Fruit fly (Drosophila melanogaster) whole organism, wandering third instar larva: ENCODE measurements around the gene CG17192.

ENCODE experiments used
- Abd-B ChIP-seq: fragments of >200 bp; optimal IDR thresholded peaks from 2 replicates; lab custom pipeline; 2017; ENCODE audit warnings: missing biosample characterization, missing genetic modification characterization
- CG9705 ChIP-seq: fragments of 200-800 bp; sonication (Bioruptor generic); optimal IDR thresholded peaks from 2 replicates; lab custom pipeline; 2018; ENCODE audit warnings: missing biosample characterization, mild to moderate bottlenecking, missing genetic modification characterization
- Dfd ChIP-seq: fragments of >200 bp; optimal IDR thresholded peaks from 2 replicates; lab custom pipeline; 2017; ENCODE audit warnings: missing biosample characterization, missing genetic modification characterization
- Dif ChIP-seq: fragments of 200-275, 200-300 bp; sonication (Bioruptor generic); optimal IDR thresholded peaks from 2 replicates; lab custom pipeline; 2018; ENCODE audit warnings: missing biosample characterization, missing genetic modification characterization; ENCODE audit not compliant: partially characterized antibody
- GATAd ChIP-seq: sonication (Bioruptor generic); optimal IDR thresholded peaks from 2 replicates; lab custom pipeline; 2016; ENCODE audit warnings: missing biosample characterization, missing genetic modification characterization
- HLH106 ChIP-seq: fragments of 200-800 bp; optimal IDR thresholded peaks from 3 replicates; lab custom pipeline; 2019; ENCODE audit warnings: missing biosample characterization, mild to moderate bottlenecking, missing genetic modification characterization, moderate library complexity
- Hnf4 ChIP-seq: fragments of 200-800 bp; sonication (Bioruptor generic); optimal IDR thresholded peaks from 2 replicates; lab custom pipeline; 2016; ENCODE audit warnings: missing biosample characterization, mild to moderate bottlenecking, missing genetic modification characterization
- Hr78 ChIP-seq: fragments of >200 bp; optimal IDR thresholded peaks from 2 replicates; lab custom pipeline; 2017; ENCODE audit warnings: missing biosample characterization, missing genetic modification characterization
- Jra ChIP-seq: sonication (Bioruptor generic); optimal IDR thresholded peaks from 2 replicates; lab custom pipeline; 2016; ENCODE audit warnings: missing biosample characterization, missing genetic modification characterization
- Mio ChIP-seq: sonication (Bioruptor generic); optimal IDR thresholded peaks from 2 replicates; lab custom pipeline; 2016; ENCODE audit warnings: missing biosample characterization, missing genetic modification characterization
- Myc ChIP-seq: fragments of >200 bp; optimal IDR thresholded peaks from 2 replicates; lab custom pipeline; 2017
- N ChIP-seq: fragments of >200 bp; optimal IDR thresholded peaks from 2 replicates; lab custom pipeline; 2018; ENCODE audit warnings: missing biosample characterization, missing external identifiers, missing genetic modification characterization
- OdsH ChIP-seq: fragments of 200-800 bp; sonication (Bioruptor generic); optimal IDR thresholded peaks from 2 replicates; lab custom pipeline; 2016; ENCODE audit warnings: missing biosample characterization, mild to moderate bottlenecking, missing genetic modification characterization
- Rel ChIP-seq, 2 experiments: fragments of 200-800 bp; sonication (Bioruptor generic) in 1 of 2; optimal IDR thresholded peaks; 2 replicates in 1 of 2; 3 replicates in 1 of 2; lab custom pipeline; 2016 to 2019; ENCODE audit warnings: mild to moderate bottlenecking in 2 of 2, missing biosample characterization in 2 of 2, missing genetic modification characterization in 2 of 2, moderate library complexity in 1 of 2
- Sp1 ChIP-seq: fragments of 200-800 bp; sonication (Bioruptor generic); optimal IDR thresholded peaks from 3 replicates; lab custom pipeline; 2019; ENCODE audit warnings: missing biosample characterization, mild to moderate bottlenecking, missing genetic modification characterization, moderate library complexity
- Vsx2 ChIP-seq: fragments of 200-300, 225-300 bp; sonication (Bioruptor generic); optimal IDR thresholded peaks from 2 replicates; lab custom pipeline; 2018; ENCODE audit warnings: missing biosample characterization, missing genetic modification characterization; ENCODE audit not compliant: partially characterized antibody
- br ChIP-seq: fragments of 200-800 bp; sonication (Bioruptor generic); optimal IDR thresholded peaks from 2 replicates; lab custom pipeline; 2016; ENCODE audit warnings: missing biosample characterization, missing genetic modification characterization
- dmrt93B ChIP-seq: fragments of 200-800 bp; sonication (Bioruptor generic); optimal IDR thresholded peaks from 2 replicates; lab custom pipeline; 2018; ENCODE audit warnings: missing biosample characterization, mild to moderate bottlenecking, missing genetic modification characterization
- dsf ChIP-seq: sonication (Bioruptor generic); optimal IDR thresholded peaks from 2 replicates; lab custom pipeline; 2016; ENCODE audit warnings: missing biosample characterization, missing genetic modification characterization, borderline replicate concordance
- ey ChIP-seq: fragments of 200-800 bp; sonication (Bioruptor generic); optimal IDR thresholded peaks from 2 replicates; lab custom pipeline; 2016; ENCODE audit warnings: missing biosample characterization, missing genetic modification characterization
- foxo ChIP-seq, 2 experiments: fragments of 200-800 bp; sonication (Bioruptor generic); optimal IDR thresholded peaks; 2 replicates in 1 of 2; 3 replicates in 1 of 2; lab custom pipeline; 2016 to 2017; ENCODE audit warnings: missing biosample characterization in 2 of 2, missing genetic modification characterization in 2 of 2
- fru ChIP-seq: fragments of 200-800 bp; sonication (Bioruptor generic); optimal IDR thresholded peaks from 3 replicates; lab custom pipeline; 2016; ENCODE audit warnings: missing biosample characterization, mild to moderate bottlenecking, missing genetic modification characterization
- h ChIP-seq: fragments of 200-800 bp; sonication (Bioruptor generic); optimal IDR thresholded peaks from 3 replicates; lab custom pipeline; 2016; ENCODE audit warnings: missing biosample characterization, mild to moderate bottlenecking, missing genetic modification characterization
- jim ChIP-seq: fragments of 175-275, 200-325 bp; sonication (Bioruptor generic); optimal IDR thresholded peaks from 2 replicates; lab custom pipeline; 2016; ENCODE audit warnings: missing biosample characterization, mild to moderate bottlenecking, missing genetic modification characterization
- lola ChIP-seq: fragments of >200 bp; optimal IDR thresholded peaks from 2 replicates; lab custom pipeline; 2017; ENCODE audit warnings: missing biosample characterization, missing genetic modification characterization
- pan ChIP-seq: fragments of >200 bp; optimal IDR thresholded peaks from 2 replicates; lab custom pipeline; 2017
- psq ChIP-seq: fragments of 200-800 bp; sonication (Bioruptor generic); optimal IDR thresholded peaks from 3 replicates; lab custom pipeline; 2017; ENCODE audit warnings: missing biosample characterization, mild to moderate bottlenecking, missing genetic modification characterization, moderate library complexity
- rgr ChIP-seq: fragments of 200-800 bp; sonication (Bioruptor generic); optimal IDR thresholded peaks from 3 replicates; lab custom pipeline; 2016; ENCODE audit warnings: missing biosample characterization, mild to moderate bottlenecking, missing genetic modification characterization
- sv ChIP-seq: fragments of 200-800 bp; sonication (Bioruptor generic); optimal IDR thresholded peaks from 3 replicates; lab custom pipeline; 2016; ENCODE audit warnings: missing biosample characterization, missing genetic modification characterization
- tai ChIP-seq: sonication (Bioruptor generic); optimal IDR thresholded peaks from 2 replicates; lab custom pipeline; 2016; ENCODE audit warnings: missing biosample characterization, missing genetic modification characterization
- usp ChIP-seq: fragments of >200 bp; optimal IDR thresholded peaks from 2 replicates; lab custom pipeline; 2017; ENCODE audit warnings: missing biosample characterization, missing genetic modification characterization
- woc ChIP-seq: sonication (Bioruptor generic); optimal IDR thresholded peaks from 2 replicates; lab custom pipeline; 2016; ENCODE audit warnings: missing biosample characterization, mild to moderate bottlenecking, missing genetic modification characterization

The CG17192 gene

DNA sequence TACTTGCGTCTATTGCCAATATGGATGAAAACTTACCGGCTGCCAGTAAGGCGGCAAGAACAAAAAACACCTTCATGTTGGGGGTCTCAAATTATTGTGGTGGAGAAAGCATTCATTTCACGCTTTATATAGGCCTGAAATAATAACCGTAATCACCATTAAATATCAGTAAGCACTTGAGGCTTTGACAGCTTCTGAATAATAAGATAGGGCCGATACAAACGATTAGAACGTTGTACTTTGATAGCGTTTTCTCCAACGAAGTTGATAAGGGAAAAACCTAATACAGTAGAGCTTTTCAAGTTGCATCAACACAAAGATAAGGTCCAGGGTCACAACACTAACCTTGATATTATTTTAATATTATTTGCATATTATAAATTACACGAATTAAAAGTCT, 3.2 kb upstream of the CG17192 start, which contains the start of gene CG6283:
TSS of gene CG6283 (minus strand) at position 101 of the 400 bp plus-strand sequence.
- TF ChIP-seq jim (GFP tag; lab: Kevin White, UChicago): no peak
- no peak for TF ChIP-seq OdsH
- TF ChIP-seq Myc (lab: Kevin White, UChicago): no peak
- no peak for TF ChIP-seq HLH106 (tag; lab: Kevin White, UChicago)
- TF ChIP-seq CG9705 (GFP tag; lab: Kevin White, UChicago): no peak
- no peak for TF ChIP-seq usp (GFP tag; lab: Kevin White, UChicago)
- no peak for TF ChIP-seq Vsx2 (GFP tag; lab: Kevin White, UChicago)
- TF ChIP-seq sv (GFP tag; lab: Kevin White, UChicago): no peak
- TF ChIP-seq woc (GFP tag; lab: Kevin White, UChicago): no peak
- TF ChIP-seq dsf (GFP tag; lab: Kevin White, UChicago): no peak
- TF ChIP-seq Mio: no peak
- no peak for TF ChIP-seq Sp1 (GFP tag; lab: Kevin White, UChicago)
- no peak for TF ChIP-seq ey (GFP tag; lab: Kevin White, UChicago)
- no peak for TF ChIP-seq dmrt93B
- TF ChIP-seq tai: no peak
- no peak for TF ChIP-seq Jra (GFP tag; lab: Kevin White, UChicago)
- TF ChIP-seq h: no peak
- no peak for TF ChIP-seq Rel (GFP tag; optimal IDR thresholded peaks at IDR 0.05; lab: Kevin White, UChicago)
- no peak for TF ChIP-seq Rel (tag; optimal IDR thresholded peaks at IDR 0.05; lab: Kevin White, UChicago)
- TF ChIP-seq, all 38 proteins: peak for 0

DNA sequence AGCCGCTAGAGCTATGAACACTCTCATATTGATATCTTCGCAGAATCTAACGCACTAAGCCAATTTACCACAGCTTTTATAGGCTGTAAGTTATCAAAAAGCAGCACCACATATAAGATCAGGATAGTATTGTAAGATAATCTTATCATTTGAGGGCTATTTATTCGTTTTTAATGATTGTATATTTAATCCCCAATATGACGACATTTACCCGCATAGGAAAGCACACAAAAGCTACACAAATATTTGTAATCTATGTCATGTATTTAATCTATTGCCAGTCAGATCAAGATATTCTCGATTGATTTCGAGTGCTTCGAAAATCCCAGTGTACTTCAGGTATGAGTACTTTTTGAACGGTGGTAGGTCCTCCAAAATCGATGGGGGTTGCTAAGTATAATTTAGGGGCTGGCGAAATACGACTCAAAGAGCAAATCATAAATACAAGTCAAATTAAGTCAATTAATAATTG, 1.6 kb upstream of the CG17192 start, which contains the start of gene CG17191:
TSS of gene CG17191 (minus strand) at position 51 of the 472 bp plus-strand sequence.
- TF ChIP-seq psq (GFP tag; lab: Kevin White, UChicago) (no peak), Rel (GFP tag; optimal IDR thresholded peaks at IDR 0.05; lab: Kevin White, UChicago) (no peak), Rel (tag; optimal IDR thresholded peaks at IDR 0.05; lab: Kevin White, UChicago) (peak; percentile 29), Dif (GFP tag; lab: Kevin White, UChicago) (no peak), Abd-B (no peak), br (GFP tag; lab: Kevin White, UChicago) (no peak), rgr (GFP tag; lab: Kevin White, UChicago) (no peak)

DNA sequence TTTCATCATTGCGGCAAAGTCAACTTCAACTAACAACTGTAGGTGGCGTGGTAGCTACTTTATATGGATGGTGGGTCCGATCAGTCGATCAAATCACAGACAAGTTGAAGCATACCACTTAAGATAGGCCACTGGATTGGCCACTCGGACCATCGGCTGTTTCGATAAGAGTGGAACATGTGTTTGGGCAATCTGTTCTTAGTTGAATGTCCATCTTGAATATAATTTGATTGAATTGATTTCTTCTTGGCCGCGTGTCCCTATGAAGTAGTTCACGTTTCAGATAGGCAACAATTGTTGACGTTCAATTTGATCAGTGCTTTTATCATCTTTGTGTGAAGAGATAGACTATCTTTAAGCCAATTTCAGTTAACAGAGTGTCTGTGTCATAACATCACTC, 11.1 kb downstream of the CG17192 start, which contains the start of gene CG6295:
TSS of gene CG6295 (minus strand) at position 34 of the 400 bp plus-strand sequence.
- TF ChIP-seq N (GFP tag; lab: Kevin White, UChicago) (no peak), Mio (no peak), fru (no peak), Hr78 (GFP tag; lab: Kevin White, UChicago) (no peak), foxo (GFP tag; optimal IDR thresholded peaks at IDR 0.05; lab: Kevin White, UChicago) (no peak), lola (GFP tag; lab: Kevin White, UChicago) (no peak)

DNA sequence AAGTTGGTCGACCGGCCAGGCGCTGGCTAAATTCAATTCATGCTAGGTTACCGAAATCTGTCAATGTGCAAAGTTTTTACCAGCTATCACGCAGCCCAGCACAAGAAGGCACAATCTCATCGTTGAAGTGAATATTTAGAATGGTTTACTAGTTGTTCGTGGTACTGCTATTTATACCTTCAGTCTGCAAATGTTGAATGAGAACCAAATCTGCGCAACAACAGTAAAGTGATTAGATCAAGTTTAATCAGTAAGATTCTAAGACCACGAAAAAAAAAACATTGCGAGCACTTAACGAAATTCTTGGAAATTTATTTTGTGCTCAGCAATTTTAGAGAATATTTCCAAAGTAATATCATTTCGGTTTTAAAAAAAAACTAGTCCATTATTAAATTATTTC, 12.7 kb downstream of the CG17192 start, which contains the start of gene CG6296:
TSS of gene CG6296 (minus strand) at position 132 of the 400 bp plus-strand sequence.
- TF ChIP-seq h (no peak), Dfd (GFP tag; lab: Kevin White, UChicago) (no peak), Rel (GFP tag; optimal IDR thresholded peaks at IDR 0.05; lab: Kevin White, UChicago) (no peak), Rel (tag; optimal IDR thresholded peaks at IDR 0.05; lab: Kevin White, UChicago) (no peak), foxo (GFP tag; optimal IDR thresholded peaks at IDR 0.05; lab: Kevin White, UChicago) (no peak), ey (GFP tag; lab: Kevin White, UChicago) (no peak), Myc (lab: Kevin White, UChicago) (no peak), N (GFP tag; lab: Kevin White, UChicago) (no peak), GATAd (GFP tag; lab: Kevin White, UChicago) (no peak), Sp1 (GFP tag; lab: Kevin White, UChicago) (no peak), dmrt93B (no peak), Vsx2 (GFP tag; lab: Kevin White, UChicago) (no peak), pan (lab: Kevin White, UChicago) (no peak), psq (GFP tag; lab: Kevin White, UChicago) (no peak)

DNA sequence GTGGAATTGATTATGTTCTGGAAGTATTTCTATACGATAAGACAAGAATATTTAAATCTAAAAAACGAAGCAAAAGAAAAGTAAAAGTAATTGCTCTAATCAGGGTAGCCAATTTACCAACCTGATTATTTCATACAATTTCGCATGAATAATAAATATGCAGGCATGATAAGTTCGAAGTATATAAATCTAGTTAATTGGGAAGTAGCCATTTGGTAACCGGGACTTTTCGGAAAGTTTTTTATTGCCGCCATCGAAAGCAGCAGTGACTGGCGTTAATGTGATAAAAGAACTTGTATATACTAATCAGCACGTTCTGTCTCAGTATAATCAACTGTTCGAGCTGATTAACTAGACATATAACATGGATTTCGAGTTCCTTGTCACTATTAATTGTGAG, 15.3 kb downstream of the CG17192 start:
- TF ChIP-seq Mio (no peak), Hnf4 (GFP tag; lab: Kevin White, UChicago) (no peak), foxo (GFP tag; optimal IDR thresholded peaks at IDR 0.05; lab: Kevin White, UChicago) (no peak), HLH106 (tag; lab: Kevin White, UChicago) (no peak), Myc (lab: Kevin White, UChicago) (no peak), h (no peak)
